Worm (Caenorhabditis elegans) whole organism, young adult: ENCODE data around the gene zmp-2.
A peak's percentile ranks its signal among the peaks of the same experiment; 100 is the strongest.

Experiments used
- B0336.3 ChIP-seq: fragments of 200-800 bp; sonication (Bioruptor generic); IDR thresholded peaks from 2 replicates; pipeline ENCODE4 v1.3.6; 2022; ENCODE audit warnings: missing genetic modification characterization, missing compliant biosample characterization
- C17E4.6 ChIP-seq: fragments of 200-800 bp; sonication (Bioruptor generic); IDR thresholded peaks from 2 replicates; pipeline ENCODE4 v1.3.6; 2022; ENCODE audit warnings: missing genetic modification reagents, missing genetic modification characterization, missing compliant biosample characterization
- D2030.7 ChIP-seq: fragments of 200-800 bp; sonication (Bioruptor generic); IDR thresholded peaks from 2 replicates; pipeline ENCODE4 v1.3.6; 2022; ENCODE audit warnings: missing genetic modification reagents, missing genetic modification characterization, missing compliant biosample characterization
- F10E7.11 ChIP-seq: sonication (generic microtip); optimal IDR thresholded peaks from 2 replicates; lab custom pipeline; 2017; ENCODE audit warnings: mild to moderate bottlenecking, missing genetic modification characterization, moderate library complexity, missing compliant biosample characterization
- F22D6.2 ChIP-seq: sonication (generic microtip); optimal IDR thresholded peaks from 2 replicates; lab custom pipeline; 2016; ENCODE audit warnings: mild to moderate bottlenecking, missing genetic modification characterization, missing compliant biosample characterization
- F33H1.4 ChIP-seq: fragments of 200-800 bp; sonication (Bioruptor generic); IDR thresholded peaks from 2 replicates; pipeline ENCODE4 v1.3.6; 2022; ENCODE audit warnings: missing genetic modification reagents, missing genetic modification characterization, missing compliant biosample characterization
- F57C9.4 ChIP-seq: sonication (generic microtip); optimal IDR thresholded peaks from 2 replicates; lab custom pipeline; 2017; ENCODE audit warnings: mild to moderate bottlenecking, missing genetic modification characterization, missing compliant biosample characterization
- Y56A3A.18 ChIP-seq: fragments of 200-800 bp; sonication (Bioruptor generic); IDR thresholded peaks from 2 replicates; pipeline ENCODE4 v1.3.6; 2022; ENCODE audit warnings: missing genetic modification reagents, missing genetic modification characterization, missing compliant biosample characterization
- Y79H2A.3 ChIP-seq: fragments of 200-800 bp; sonication (Bioruptor generic); conservative IDR thresholded peaks from 2 replicates; pipeline ENCODE4 v1.3.6; 2022; ENCODE audit warnings: missing genetic modification reagents, missing genetic modification characterization, missing compliant biosample characterization
- aptf-2 ChIP-seq: fragments of 200-800 bp; sonication (Bioruptor generic); conservative IDR thresholded peaks from 2 replicates; pipeline ENCODE4 v1.3.6; 2022; ENCODE audit warnings: missing genetic modification reagents, missing genetic modification characterization, missing compliant biosample characterization
- atf-7 ChIP-seq: sonication (generic microtip); optimal IDR thresholded peaks from 2 replicates; lab custom pipeline; 2017; ENCODE audit warnings: mild to moderate bottlenecking, missing genetic modification characterization, missing compliant biosample characterization
- attf-5 ChIP-seq: fragments of 200-800 bp; sonication (Bioruptor generic); optimal IDR thresholded peaks from 2 replicates; lab custom pipeline; 2018; ENCODE audit warnings: mild to moderate bottlenecking, missing genetic modification characterization, missing compliant biosample characterization
- attf-6 ChIP-seq: fragments of 200-800 bp; sonication (Bioruptor generic); IDR thresholded peaks from 2 replicates; pipeline ENCODE4 v1.3.6; 2022; ENCODE audit warnings: missing genetic modification reagents, missing genetic modification characterization, missing compliant biosample characterization
- cebp-1 ChIP-seq, 2 experiments: fragments of 200-800 bp in 1 of 2; sonication (Bioruptor generic) in 1 of 2; sonication (generic microtip) in 1 of 2; IDR thresholded peaks in 1 of 2; optimal IDR thresholded peaks in 1 of 2; 2 replicates each; pipeline versions ENCODE4 v1.3.6 to Lab custom; 2017 to 2022; ENCODE audit warnings: missing compliant biosample characterization in 2 of 2, missing genetic modification characterization in 2 of 2, mild to moderate bottlenecking in 1 of 2, missing genetic modification reagents in 1 of 2, moderate library complexity in 1 of 2
- ceh-40 ChIP-seq: fragments of 200-800 bp; sonication (Bioruptor generic); IDR thresholded peaks from 2 replicates; pipeline ENCODE4 v1.3.6; 2022; ENCODE audit warnings: missing genetic modification characterization, missing compliant biosample characterization
- ceh-58 ChIP-seq: fragments of 200-800 bp; sonication (Bioruptor generic); IDR thresholded peaks from 2 replicates; pipeline ENCODE4 v1.3.6; 2022; ENCODE audit warnings: missing genetic modification characterization, missing compliant biosample characterization
- ceh-91 ChIP-seq: fragments of 200-800 bp; sonication (Bioruptor generic); IDR thresholded peaks from 2 replicates; pipeline ENCODE4 v1.3.6; 2022; ENCODE audit warnings: missing genetic modification reagents, missing genetic modification characterization, missing compliant biosample characterization
- dpff-1 ChIP-seq: sonication (generic microtip); optimal IDR thresholded peaks from 2 replicates; lab custom pipeline; 2017; ENCODE audit warnings: mild to moderate bottlenecking, missing genetic modification characterization, missing compliant biosample characterization
- egrh-3 ChIP-seq: fragments of 200-800 bp; sonication (Bioruptor generic); IDR thresholded peaks from 2 replicates; pipeline ENCODE4 v1.3.6; 2022; ENCODE audit warnings: missing genetic modification reagents, missing genetic modification characterization, missing compliant biosample characterization
- fkh-3 ChIP-seq: sonication (generic microtip); optimal IDR thresholded peaks from 2 replicates; lab custom pipeline; 2016; ENCODE audit warnings: mild to moderate bottlenecking, missing genetic modification characterization, missing compliant biosample characterization
- hmg-1.2 ChIP-seq: fragments of 200-800 bp; sonication (Bioruptor generic); IDR thresholded peaks from 2 replicates; pipeline ENCODE4 v1.3.6; 2022; ENCODE audit warnings: missing genetic modification reagents, missing genetic modification characterization, missing compliant biosample characterization
- hmg-20 ChIP-seq: fragments of 200-800 bp; sonication (Bioruptor generic); IDR thresholded peaks from 2 replicates; pipeline ENCODE4 v1.3.6; 2022; ENCODE audit warnings: missing genetic modification reagents, missing genetic modification characterization, missing compliant biosample characterization
- lag-1 ChIP-seq: fragments of 200-800 bp; sonication (Bioruptor generic); IDR thresholded peaks from 2 replicates; pipeline ENCODE4 v1.3.6; 2022; ENCODE audit warnings: missing genetic modification reagents, missing genetic modification characterization, missing compliant biosample characterization
- lin-54 ChIP-seq: fragments of 200-800 bp; sonication (Bioruptor generic); optimal IDR thresholded peaks from 2 replicates; lab custom pipeline; 2018; ENCODE audit warnings: mild to moderate bottlenecking, missing genetic modification characterization, missing compliant biosample characterization
- madf-3 ChIP-seq: fragments of 200-800 bp; sonication (Bioruptor generic); IDR thresholded peaks from 2 replicates; pipeline ENCODE4 v1.3.6; 2022; ENCODE audit warnings: missing genetic modification reagents, missing genetic modification characterization, missing compliant biosample characterization
- mxl-1 ChIP-seq: sonication (generic microtip); optimal IDR thresholded peaks from 2 replicates; lab custom pipeline; 2016; ENCODE audit warnings: missing genetic modification characterization, missing compliant biosample characterization
- nhr-80 ChIP-seq: sonication (generic microtip); optimal IDR thresholded peaks from 2 replicates; lab custom pipeline; 2016; ENCODE audit warnings: missing genetic modification characterization, missing compliant biosample characterization
- rec-8 ChIP-seq, 2 experiments: sonication (generic microtip); optimal IDR thresholded peaks; 2 replicates each; lab custom pipeline; 2016; ENCODE audit warnings: mild to moderate bottlenecking in 2 of 2, missing genetic modification characterization in 2 of 2, missing genetic modification reagents in 2 of 2, missing genotype in 2 of 2, missing biosample characterization in 1 of 2, missing compliant biosample characterization in 1 of 2, moderate library complexity in 1 of 2
- rpc-1 ChIP-seq, 2 experiments: fragments of 150-350 bp in 1 of 2; sonication (generic microtip) in 1 of 2; optimal IDR thresholded peaks; 2 replicates each; lab custom pipeline; 2014 to 2018; ENCODE audit warnings: missing biosample characterization in 1 of 2, missing genetic modification characterization in 1 of 2, missing genetic modification reagents in 1 of 2, missing genotype in 1 of 2
- snpc-4 ChIP-seq, 5 experiments: fragments of 150-350 bp in 1 of 5; sonication (generic microtip) in 4 of 5; optimal IDR thresholded peaks; 2 replicates each; lab custom pipeline; 2014 to 2018; ENCODE audit warnings: missing genetic modification characterization in 5 of 5, missing biosample characterization in 3 of 5, antibody characterized with exemption in 2 of 5, mild to moderate bottlenecking in 2 of 5, missing compliant biosample characterization in 2 of 5, missing genotype in 2 of 5, moderate library complexity in 2 of 5, missing genetic modification reagents in 1 of 5
- tbp1 ChIP-seq: fragments of 200-800 bp; sonication (Bioruptor generic); optimal IDR thresholded peaks from 2 replicates; lab custom pipeline; 2018; ENCODE audit warnings: mild to moderate bottlenecking, missing genetic modification characterization, missing compliant biosample characterization
- zim-3 ChIP-seq: sonication (generic microtip); optimal IDR thresholded peaks from 2 replicates; lab custom pipeline; 2017; ENCODE audit warnings: mild to moderate bottlenecking, missing genetic modification characterization, moderate library complexity, missing compliant biosample characterization
- ztf-3 ChIP-seq: fragments of 200-800 bp; sonication (Bioruptor generic); optimal IDR thresholded peaks from 2 replicates; lab custom pipeline; 2018; ENCODE audit warnings: mild to moderate bottlenecking, missing genetic modification characterization, missing compliant biosample characterization

zmp-2 gene

DNA sequence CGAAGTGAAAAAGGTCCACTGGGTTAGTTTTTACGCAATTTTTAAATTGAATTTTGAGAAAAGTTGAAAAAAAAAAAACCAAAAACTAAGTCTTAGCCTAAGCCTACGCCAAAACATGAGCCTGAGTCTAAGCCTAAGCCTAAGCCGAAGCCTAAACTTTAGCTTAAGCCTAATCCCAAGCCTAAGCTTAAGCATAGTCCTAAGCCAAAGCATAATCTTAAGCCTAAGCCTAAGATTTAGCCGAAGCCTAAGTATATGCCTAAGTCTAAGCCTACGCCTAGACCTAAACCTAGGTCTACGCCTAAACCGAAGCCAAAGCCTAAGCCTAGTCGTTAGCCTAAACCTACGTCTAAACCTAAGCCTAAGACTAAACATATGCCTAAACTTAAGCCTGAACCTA, 5.5 kb downstream of the zmp-2 start (continued):
- TF ChIP-seq egrh-3 (GFP tag; lab: Robert Waterston, UW) (no peak), lin-54 (GFP tag; lab: Kevin White, UChicago) (no peak), zim-3 (tag; lab: Kevin White, UChicago) (no peak), snpc-4 (GFP tag; optimal IDR thresholded peaks at IDR 0.05; lab: Kevin White, UChicago) (no peak), snpc-4 (tag; optimal IDR thresholded peaks at IDR 0.05; lab: Kevin White, UChicago) (no peak), F33H1.4 (no peak), tbp1 (GFP tag; lab: Kevin White, UChicago) (no peak)
- TF ChIP-seq, all 124 proteins: peak for 0

DNA sequence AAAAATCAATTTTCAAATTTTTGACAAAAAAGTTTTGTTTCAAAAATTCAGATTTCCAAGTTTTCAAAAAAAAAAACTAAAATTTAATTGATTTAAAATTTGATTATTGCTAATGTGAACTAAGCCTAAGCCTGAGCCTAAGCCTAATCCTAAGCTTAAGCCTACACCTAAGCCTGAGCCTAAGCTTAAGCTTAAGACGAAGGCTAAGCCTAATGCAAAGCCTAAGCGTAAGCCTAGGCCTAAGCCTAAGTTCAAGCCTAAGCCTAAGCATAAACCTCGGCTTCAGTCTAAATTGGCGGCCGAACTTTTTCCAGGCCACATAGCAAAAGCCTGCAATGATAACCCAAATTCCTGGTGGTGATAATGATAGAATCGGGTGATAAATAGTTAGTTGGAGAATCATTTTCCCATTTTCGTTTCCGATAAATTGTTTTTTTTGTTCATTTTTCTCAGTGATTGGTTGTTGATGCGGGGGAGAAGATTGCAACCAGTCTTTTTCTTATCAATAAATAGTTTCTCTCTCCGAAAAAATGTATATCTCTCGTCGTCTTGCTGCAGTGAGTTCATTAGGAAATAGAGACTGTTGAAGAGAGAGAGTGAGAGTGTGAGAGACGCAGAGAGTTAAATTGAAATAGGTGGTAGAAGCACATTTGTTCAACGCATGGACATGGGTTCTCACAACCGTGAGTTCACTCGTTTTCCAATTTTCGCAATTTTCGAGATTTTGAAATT, 11.2 kb downstream of the zmp-2 start:
- TF ChIP-seq dpff-1 (tag; lab: Kevin White, UChicago) = no peak
- peak; percentile 73 for TF ChIP-seq nhr-80
- no peak for TF ChIP-seq ceh-58 (GFP tag; lab: Robert Waterston, UW)
- TF ChIP-seq ceh-91 (GFP tag; lab: Robert Waterston, UW) = no peak
- no peak for TF ChIP-seq Y56A3A.18 (GFP tag; lab: Robert Waterston, UW)
- no peak for TF ChIP-seq B0336.3 (GFP tag; lab: Robert Waterston, UW)
- TF ChIP-seq Y79H2A.3 (GFP tag; lab: Robert Waterston, UW) = no peak
- TF ChIP-seq hmg-1.2 (GFP tag; lab: Robert Waterston, UW) = peak; percentile 52
- TF ChIP-seq D2030.7 (GFP tag; lab: Robert Waterston, UW) = no peak
- TF ChIP-seq snpc-4 (GFP tag; optimal IDR thresholded peaks at IDR 0.05; lab: Kevin White, UChicago) = no peak
- TF ChIP-seq snpc-4 (tag; optimal IDR thresholded peaks at IDR 0.05; lab: Kevin White, UChicago) = no peak
- TF ChIP-seq madf-3 = no peak
- TF ChIP-seq fkh-3 (tag; lab: Kevin White, UChicago) = no peak
- TF ChIP-seq attf-6 = no peak
- TF ChIP-seq ceh-40 = no peak

DNA sequence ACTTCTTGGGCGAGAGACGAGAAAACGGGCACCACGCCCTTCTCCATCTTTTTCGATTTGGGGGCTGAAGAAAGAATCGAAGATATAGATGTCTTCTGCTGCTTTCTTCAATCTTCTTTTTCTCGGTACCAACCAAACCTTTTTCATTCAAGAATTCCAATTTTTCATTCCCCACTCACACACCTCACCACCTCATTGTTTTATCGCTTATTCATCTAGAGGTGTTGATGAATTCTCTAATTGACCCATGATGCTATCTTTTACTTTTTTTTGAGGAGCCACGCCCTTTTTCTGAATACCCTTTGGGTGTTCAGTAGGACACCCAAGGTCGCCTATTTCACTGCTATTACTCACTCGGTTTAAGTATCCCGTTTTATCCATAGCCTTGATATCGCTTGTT, 15.3 kb downstream of the zmp-2 start:
- no peak for TF ChIP-seq aptf-2 (GFP tag; lab: Robert Waterston, UW)
- no peak for TF ChIP-seq C17E4.6
- no peak for TF ChIP-seq ztf-3 (GFP tag; lab: Kevin White, UChicago)
- no peak for TF ChIP-seq F10E7.11 (tag; lab: Kevin White, UChicago)
- no peak for TF ChIP-seq hmg-20 (GFP tag; lab: Robert Waterston, UW)

DNA sequence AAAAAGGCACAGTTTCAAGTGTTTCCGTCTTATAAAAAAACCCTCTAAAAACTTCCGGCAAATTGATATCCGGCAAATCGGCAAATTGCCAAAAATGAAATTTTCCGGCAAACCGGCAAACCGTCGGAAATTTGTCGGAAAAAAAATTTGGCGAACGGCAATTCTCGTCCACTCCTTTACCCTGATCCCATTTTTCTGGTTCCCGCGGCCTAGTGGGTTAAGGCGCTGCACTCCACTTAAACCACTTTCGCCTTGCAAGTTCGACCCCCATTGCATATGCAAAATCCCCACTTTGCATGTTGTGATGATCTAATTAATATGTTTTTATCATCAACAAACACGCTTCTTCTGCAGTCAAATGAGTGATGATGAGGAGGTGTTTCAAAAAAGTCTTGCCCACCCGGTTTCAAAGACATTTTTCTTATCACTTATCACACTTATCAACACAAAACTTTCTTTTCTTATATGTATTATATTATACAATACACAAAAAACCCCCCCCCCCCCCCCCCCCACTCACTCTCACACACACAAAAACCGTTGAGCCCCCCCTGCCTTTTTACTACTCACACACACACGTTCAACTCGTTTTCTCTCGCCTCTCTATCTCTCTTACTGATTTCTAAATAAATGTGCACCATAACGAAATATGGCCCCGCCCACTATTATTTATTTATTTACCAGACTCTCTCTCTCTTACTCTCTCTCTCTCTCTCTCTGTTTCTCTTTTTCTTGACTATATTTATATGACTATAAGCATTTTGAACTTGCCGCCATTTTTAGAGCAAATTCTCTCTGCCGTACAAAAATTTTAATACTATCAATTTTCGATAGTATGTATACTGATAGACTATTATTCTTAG, 16.8 kb downstream of the zmp-2 start:
- no peak for TF ChIP-seq Y79H2A.3 (GFP tag; lab: Robert Waterston, UW)
- TF ChIP-seq rec-8 (tag; optimal IDR thresholded peaks at IDR 0.05; lab: Kevin White, UChicago) = no peak
- no peak for TF ChIP-seq attf-5 (GFP tag; lab: Kevin White, UChicago)
- TF ChIP-seq rpc-1 (optimal IDR thresholded peaks at IDR 0.05; lab: Kevin White, UChicago) = no peak
- peak; percentile 54 for TF ChIP-seq rpc-1 (tag; optimal IDR thresholded peaks at IDR 0.05; lab: Kevin White, UChicago)
- TF ChIP-seq nhr-80 = no peak
- no peak for TF ChIP-seq Y56A3A.18 (GFP tag; lab: Robert Waterston, UW)
- TF ChIP-seq F57C9.4 = no peak
- no peak for TF ChIP-seq F22D6.2
- TF ChIP-seq lag-1 (GFP tag; lab: Robert Waterston, UW) = no peak
- TF ChIP-seq tbp1 (GFP tag; lab: Kevin White, UChicago) = peak; percentile 76
- TF ChIP-seq cebp-1 (GFP tag; IDR thresholded peaks at IDR 0.05; lab: Robert Waterston, UW) = no peak
- TF ChIP-seq cebp-1 (tag; optimal IDR thresholded peaks at IDR 0.05; lab: Kevin White, UChicago) = peak; percentile 11
- no peak for TF ChIP-seq mxl-1
- TF ChIP-seq atf-7 (tag; lab: Kevin White, UChicago) = no peak
